Worm (Caenorhabditis elegans): ENCODE results near the gene C09E10.3.
A peak's percentile ranks its signal among the peaks of the same experiment; 100 is the strongest.

Gene C09E10.3

ce11 chrX:963171-963570 lies 28.0 kb downstream of the C09E10.3 start, which contains the start of gene ncs-1:
ncs-1 (minus strand) TSS chrX:963271.
- TF ChIP-seq unc-62 (GFP tag; optimal IDR thresholded peaks at IDR 0.05): no peak
- no peak for TF ChIP-seq lsy-12 (tag; optimal IDR thresholded peaks at IDR 0.05)
- no peak for TF ChIP-seq mdl-1 (tag; optimal IDR thresholded peaks at IDR 0.05)
- no peak for TF ChIP-seq ZK546.5 (tag; optimal IDR thresholded peaks at IDR 0.05)
- TF ChIP-seq nhr-28 (tag; optimal IDR thresholded peaks at IDR 0.05): no peak
- no peak for TF ChIP-seq elt-2 (tag; optimal IDR thresholded peaks at IDR 0.05)
- no peak for TF ChIP-seq pqm-1 (tag; optimal IDR thresholded peaks at IDR 0.05)
- TF ChIP-seq elt-3 (tag; optimal IDR thresholded peaks at IDR 0.05): no peak
- TF ChIP-seq nhr-25 (tag; optimal IDR thresholded peaks at IDR 0.05): no peak

DNA sequence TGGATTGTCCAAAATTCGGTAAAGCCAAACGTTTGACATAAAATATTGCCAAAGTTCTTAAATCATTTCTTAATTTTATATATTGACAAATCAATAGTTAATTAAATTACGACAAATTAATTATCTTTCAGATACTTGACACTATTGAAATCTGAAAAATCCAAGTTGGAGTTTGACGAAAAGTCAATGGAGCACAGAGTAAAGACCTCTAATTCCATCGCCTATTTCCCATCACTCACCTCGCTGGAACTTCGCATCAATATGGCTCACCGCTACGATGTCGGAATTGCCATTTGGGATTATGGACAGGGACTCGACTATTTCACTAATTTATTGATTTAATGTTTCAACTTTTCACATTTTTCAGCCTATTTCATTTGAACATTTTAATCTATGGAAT lies 31.0 kb downstream of the C09E10.3 start:
- TF ChIP-seq nhr-12 (tag; optimal IDR thresholded peaks at IDR 0.05) (no peak), mdl-1 (tag; optimal IDR thresholded peaks at IDR 0.05) (no peak), nhr-11 (tag; optimal IDR thresholded peaks at IDR 0.05) (no peak), pqm-1 (tag; optimal IDR thresholded peaks at IDR 0.05) (no peak), nhr-76 (tag; optimal IDR thresholded peaks at IDR 0.05) (no peak)

ce11 chrX:957581-957980 lies 33.6 kb downstream of the C09E10.3 start, which contains the start of gene chil-10:
chil-10 (plus strand) TSS chrX:957881.
- TF ChIP-seq elt-2 (tag; optimal IDR thresholded peaks at IDR 0.05) (no peak), skn-1 (tag; optimal IDR thresholded peaks at IDR 0.05) (no peak), nhr-77 (tag; optimal IDR thresholded peaks at IDR 0.05) (no peak), ztf-11 (tag; optimal IDR thresholded peaks at IDR 0.05) (no peak), ceh-28 (tag; optimal IDR thresholded peaks at IDR 0.05) (no peak), fos-1 (tag; optimal IDR thresholded peaks at IDR 0.05) (no peak), mdl-1 (tag; optimal IDR thresholded peaks at IDR 0.05) (no peak), sea-2 (GFP tag; optimal IDR thresholded peaks at IDR 0.05) (no peak), ceh-82 (tag; optimal IDR thresholded peaks at IDR 0.05) (no peak), elt-3 (tag; optimal IDR thresholded peaks at IDR 0.05) (no peak), ceh-16 (tag; optimal IDR thresholded peaks at IDR 0.05) (no peak), nhr-76 (tag; optimal IDR thresholded peaks at IDR 0.05) (no peak)

- TF ChIP-seq hmg-11 (tag; optimal IDR thresholded peaks at IDR 0.05): peak; percentile 79
- TF ChIP-seq nhr-11 (tag; optimal IDR thresholded peaks at IDR 0.05): no peak
- peak; percentile 61 for TF ChIP-seq nfya-1 (tag; optimal IDR thresholded peaks at IDR 0.05; ENCODE audit: insufficient read depth)
- no peak for TF ChIP-seq fos-1 (tag; optimal IDR thresholded peaks at IDR 0.05)
- TF ChIP-seq elt-3 (tag; optimal IDR thresholded peaks at IDR 0.05): no peak
- no peak for TF ChIP-seq unc-62 (GFP tag; optimal IDR thresholded peaks at IDR 0.05)
- TF ChIP-seq mml-1 (tag; optimal IDR thresholded peaks at IDR 0.05): no peak
- TF ChIP-seq nhr-25 (tag; optimal IDR thresholded peaks at IDR 0.05): peak; percentile 23
- TF ChIP-seq elt-2 (tag; optimal IDR thresholded peaks at IDR 0.05): peak; percentile 15
- peak; percentile 25 for TF ChIP-seq pha-4 (tag; optimal IDR thresholded peaks at IDR 0.05)
- TF ChIP-seq ama-1 (optimal IDR thresholded peaks at IDR 0.05): no peak
- TF ChIP-seq ceh-16 (tag; optimal IDR thresholded peaks at IDR 0.05): no peak
- TF ChIP-seq ceh-82 (tag; optimal IDR thresholded peaks at IDR 0.05): no peak
- no peak for TF ChIP-seq ceh-9 (tag; optimal IDR thresholded peaks at IDR 0.05)
- no peak for TF ChIP-seq nhr-28 (tag; optimal IDR thresholded peaks at IDR 0.05)
- no peak for TF ChIP-seq ceh-28 (tag; optimal IDR thresholded peaks at IDR 0.05)
- TF ChIP-seq nhr-23 (tag; optimal IDR thresholded peaks at IDR 0.05): peak; percentile 59
- peak; percentile 4 for TF ChIP-seq lin-15B (tag; optimal IDR thresholded peaks at IDR 0.05)
- TF ChIP-seq tbx-2 (tag; optimal IDR thresholded peaks at IDR 0.05): no peak
- TF ChIP-seq nhr-43 (tag; optimal IDR thresholded peaks at IDR 0.05; ENCODE audit: poor library complexity, severe bottlenecking): no peak
- TF ChIP-seq fkh-10 (GFP tag; optimal IDR thresholded peaks at IDR 0.05): no peak
- no peak for TF ChIP-seq unc-39 (tag; optimal IDR thresholded peaks at IDR 0.05)
Observed at ce11 chrX:954499-955061, 36.6 kb downstream of the C09E10.3 start, which contains the start of gene apm-3. apm-3 (plus strand) TSS chrX:954975.

DNA sequence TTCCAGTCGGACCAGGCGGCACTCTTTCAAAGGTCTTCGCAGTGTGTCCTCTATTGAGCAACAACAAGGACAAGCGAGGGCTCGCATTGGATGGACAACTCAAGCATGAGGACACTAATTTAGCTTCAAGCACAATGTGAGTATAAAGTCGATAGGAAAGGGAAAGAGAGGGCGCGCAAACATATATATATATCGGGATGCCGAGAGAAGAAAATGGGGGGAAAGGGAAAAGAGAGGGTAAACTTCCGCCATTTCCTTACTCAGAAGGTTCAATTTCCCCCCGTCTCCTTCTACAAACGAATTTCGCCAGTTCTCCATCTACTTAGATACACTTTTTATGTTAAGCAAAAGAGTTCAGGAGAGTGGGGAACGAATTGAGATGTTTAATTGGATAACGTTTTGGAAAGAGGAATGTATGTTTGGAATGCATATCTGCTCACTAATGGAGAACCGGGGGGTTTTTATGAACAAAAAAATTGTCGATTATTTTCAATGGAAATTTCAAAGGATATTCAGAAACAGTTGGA lies 38.6 kb downstream of the C09E10.3 start:
- TF ChIP-seq nfya-1 (tag; optimal IDR thresholded peaks at IDR 0.05; ENCODE audit: insufficient read depth): peak; percentile 53
- TF ChIP-seq mdl-1 (tag; optimal IDR thresholded peaks at IDR 0.05): no peak
- TF ChIP-seq lsy-12 (tag; optimal IDR thresholded peaks at IDR 0.05): no peak
- peak; percentile 58 for TF ChIP-seq hmg-11 (tag; optimal IDR thresholded peaks at IDR 0.05)
